Worm (Caenorhabditis elegans) whole organism, young adult: ENCODE measurements around the gene lurp-2.

ENCODE experiments used
- F33H1.4 ChIP-seq: fragments of 200-800 bp; sonication (Bioruptor generic); IDR thresholded peaks from 2 replicates; pipeline ENCODE4 v1.3.6; 2022; ENCODE audit warnings: missing genetic modification reagents, missing genetic modification characterization, missing compliant biosample characterization
- hlh-12 ChIP-seq: sonication (generic microtip); optimal IDR thresholded peaks from 2 replicates; lab custom pipeline; 2016; ENCODE audit warnings: missing genetic modification characterization, missing compliant biosample characterization
- lin-26 ChIP-seq: fragments of 200-800 bp; sonication (Bioruptor generic); IDR thresholded peaks from 2 replicates; pipeline ENCODE4 v1.3.6; 2022; ENCODE audit warnings: missing genetic modification reagents, missing genetic modification characterization, missing compliant biosample characterization
- madf-10 ChIP-seq: sonication (generic microtip); optimal IDR thresholded peaks from 2 replicates; lab custom pipeline; 2016; ENCODE audit warnings: mild to moderate bottlenecking, missing genetic modification characterization, missing compliant biosample characterization
- mxl-1 ChIP-seq: sonication (generic microtip); optimal IDR thresholded peaks from 2 replicates; lab custom pipeline; 2016; ENCODE audit warnings: missing genetic modification characterization, missing compliant biosample characterization
- nfya-1 ChIP-seq: sonication (generic microtip); optimal IDR thresholded peaks from 2 replicates; lab custom pipeline; 2017; ENCODE audit warnings: antibody characterized with exemption, missing compliant biosample characterization, missing genetic modification characterization, borderline replicate concordance; ENCODE audit not compliant: insufficient read depth
- nhr-27 ChIP-seq: fragments of 200-800 bp; sonication (Bioruptor generic); optimal IDR thresholded peaks from 2 replicates; lab custom pipeline; 2018; ENCODE audit warnings: mild to moderate bottlenecking, missing genetic modification characterization, moderate library complexity, missing compliant biosample characterization
- rpc-1 ChIP-seq, 2 experiments: fragments of 150-350 bp in 1 of 2; sonication (generic microtip) in 1 of 2; optimal IDR thresholded peaks; 2 replicates each; lab custom pipeline; 2014 to 2018; ENCODE audit warnings: missing biosample characterization in 1 of 2, missing genetic modification characterization in 1 of 2, missing genetic modification reagents in 1 of 2, missing genotype in 1 of 2
- somi-1 ChIP-seq: fragments of 200-800 bp; sonication (Bioruptor generic); optimal IDR thresholded peaks from 2 replicates; lab custom pipeline; 2018; ENCODE audit warnings: mild to moderate bottlenecking, missing genetic modification characterization, missing compliant biosample characterization
- tlf-1 ChIP-seq: fragments of 200-800 bp; sonication (Bioruptor generic); optimal IDR thresholded peaks from 2 replicates; lab custom pipeline; 2018; ENCODE audit warnings: mild to moderate bottlenecking, missing genetic modification characterization, missing compliant biosample characterization
- unc-62 ChIP-seq: fragments of 150-350 bp; optimal IDR thresholded peaks from 2 replicates; lab custom pipeline; 2014; ENCODE audit warnings: missing biosample characterization, missing genetic modification reagents, missing genetic modification characterization
- ztf-18 ChIP-seq: sonication (generic microtip); optimal IDR thresholded peaks from 2 replicates; lab custom pipeline; 2016; ENCODE audit warnings: missing genotype, mild to moderate bottlenecking, missing genetic modification characterization, missing compliant biosample characterization
- ztf-26 ChIP-seq: sonication (generic microtip); optimal IDR thresholded peaks from 2 replicates; lab custom pipeline; 2017; ENCODE audit warnings: missing genetic modification characterization, missing compliant biosample characterization

DNA sequence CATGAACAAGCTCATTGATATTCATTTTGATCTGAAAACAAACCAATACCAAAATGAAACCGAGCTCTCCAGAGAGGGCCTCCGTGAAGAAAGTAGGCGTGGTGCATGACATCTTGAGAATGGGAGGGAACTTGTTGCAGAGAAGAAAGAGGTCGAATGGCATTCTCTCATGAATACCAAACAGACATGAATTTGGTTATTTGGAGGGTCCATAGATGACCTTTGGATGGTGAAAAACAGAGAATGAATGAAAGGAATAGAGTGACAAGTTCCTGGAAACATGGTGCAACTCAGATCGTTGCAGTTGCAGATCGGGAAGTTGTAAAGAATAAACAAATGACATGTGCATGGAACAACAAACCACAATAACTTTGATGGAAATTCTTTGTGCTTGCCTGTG lies 22.9 kb downstream of the lurp-2 start, which contains the start of gene T10G3.8:
- no peak for TF ChIP-seq lin-26
- TF ChIP-seq somi-1: no peak
- no peak for TF ChIP-seq hlh-12 (tag; lab: Kevin White, UChicago)
- TF ChIP-seq rpc-1 (optimal IDR thresholded peaks at IDR 0.05; lab: Kevin White, UChicago): no peak
- no peak for TF ChIP-seq rpc-1 (tag; optimal IDR thresholded peaks at IDR 0.05; lab: Kevin White, UChicago)
- no peak for TF ChIP-seq F33H1.4
- no peak for TF ChIP-seq ztf-18 (tag; lab: Kevin White, UChicago)
- no peak for TF ChIP-seq nhr-27 (tag; lab: Kevin White, UChicago)
- TF ChIP-seq ztf-26: no peak
- TF ChIP-seq unc-62: no peak
- TF ChIP-seq nfya-1 (tag; lab: Kevin White, UChicago): no peak
- no peak for TF ChIP-seq madf-10 (tag; lab: Kevin White, UChicago)
- TF ChIP-seq mxl-1 (tag; lab: Kevin White, UChicago): no peak
- no peak for TF ChIP-seq tlf-1
